Worm (Caenorhabditis elegans) whole organism, L4/young adult: ENCODE results near the gene ZK813.7.

ENCODE experiments used
- W03F9.2 ChIP-seq: fragments of 150-350 bp; optimal IDR thresholded peaks from 2 replicates; lab custom pipeline; 2014; ENCODE audit warnings: missing biosample characterization, missing genetic modification characterization
- dao-5 ChIP-seq: sonication (generic microtip); optimal IDR thresholded peaks from 2 replicates; lab custom pipeline; 2016; ENCODE audit warnings: missing genotype, missing genetic modification characterization, moderate library complexity, missing compliant biosample characterization
- him-1 ChIP-seq: sonication (generic microtip); optimal IDR thresholded peaks from 2 replicates; lab custom pipeline; 2016; ENCODE audit warnings: missing genotype, missing genetic modification reagents, missing genetic modification characterization, missing compliant biosample characterization

- TF ChIP-seq him-1 (tag; lab: Kevin White, UChicago): no peak
- TF ChIP-seq dao-5 (tag; lab: Kevin White, UChicago): no peak
- TF ChIP-seq W03F9.2 (tag; lab: Kevin White, UChicago): no peak
Observed at ce11 chrX:3463875-3464274, 19.3 kb downstream of the ZK813.7 start.
